Worm (Caenorhabditis elegans) whole organism, L4 larva: ENCODE measurements around the gene F48E3.2.

Experiments used
- F44E2.7 ChIP-seq: fragments of 200-800 bp; sonication (Bioruptor generic); IDR thresholded peaks from 2 replicates; pipeline ENCODE4 v2.1.2; 2022; ENCODE audit warnings: missing genetic modification characterization, missing compliant biosample characterization
- Y75B8A.6 ChIP-seq: fragments of 200-800 bp; sonication (Bioruptor generic); IDR thresholded peaks from 2 replicates; pipeline ENCODE4 v1.3.6; 2022; ENCODE audit warnings: missing genetic modification reagents, missing genetic modification characterization, missing compliant biosample characterization
- aha-1 ChIP-seq: fragments of 150-350 bp; peaks from one replicate; lab custom pipeline; 2014; ENCODE audit warnings: missing biosample characterization, missing genetic modification characterization
- arid-1 ChIP-seq: fragments of 200-800 bp; sonication (Bioruptor generic); conservative IDR thresholded peaks from 2 replicates; pipeline ENCODE4 v1.3.6; 2022; ENCODE audit warnings: missing genetic modification reagents, missing genetic modification characterization, missing compliant biosample characterization
- attf-4 ChIP-seq: sonication (generic microtip); optimal IDR thresholded peaks from 3 replicates; lab custom pipeline; 2017; ENCODE audit warnings: missing biosample characterization, missing genetic modification characterization
- ceh-82 ChIP-seq: sonication (generic microtip); optimal IDR thresholded peaks from 2 replicates; lab custom pipeline; 2017; ENCODE audit warnings: missing biosample characterization, missing genetic modification characterization
- ces-1 ChIP-seq: fragments of 150-350 bp; sonication (generic microtip); optimal IDR thresholded peaks from 4 replicates; lab custom pipeline; 2014; ENCODE audit warnings: missing biosample characterization, missing genetic modification reagents, missing genetic modification characterization
- daf-12 ChIP-seq: fragments of 150-350 bp; optimal IDR thresholded peaks from 2 replicates; lab custom pipeline; 2014; ENCODE audit warnings: missing biosample characterization, missing genetic modification reagents, missing genetic modification characterization
- dmd-8 ChIP-seq: fragments of 200-800 bp; sonication (Bioruptor generic); IDR thresholded peaks from 2 replicates; pipeline ENCODE4 v1.3.6; 2022; ENCODE audit warnings: missing genetic modification characterization, missing compliant biosample characterization
- dmd-9 ChIP-seq: fragments of 200-800 bp; sonication (Bioruptor generic); IDR thresholded peaks from 2 replicates; pipeline ENCODE4 v1.3.6; 2022; ENCODE audit warnings: missing genetic modification reagents, missing genetic modification characterization, missing compliant biosample characterization
- dpl-1 ChIP-seq: fragments of 150-350 bp; optimal IDR thresholded peaks from 2 replicates; lab custom pipeline; 2014; ENCODE audit warnings: missing biosample characterization, missing genetic modification reagents, missing genetic modification characterization
- duxl-1 ChIP-seq: sonication (generic microtip); optimal IDR thresholded peaks from 2 replicates; lab custom pipeline; 2016; ENCODE audit warnings: mild to moderate bottlenecking, missing genetic modification characterization, moderate library complexity, missing compliant biosample characterization; ENCODE audit not compliant: poor library complexity
- egl-27 ChIP-seq: sonication (generic microtip); optimal IDR thresholded peaks from 3 replicates; lab custom pipeline; 2017; ENCODE audit warnings: missing biosample characterization, missing genetic modification reagents, missing genetic modification characterization
- egl-43 ChIP-seq: fragments of 200-800 bp; sonication (Bioruptor generic); IDR thresholded peaks from 2 replicates; pipeline ENCODE4 v1.3.6; 2022; ENCODE audit warnings: missing genetic modification reagents, missing genetic modification characterization, missing compliant biosample characterization
- hif-1 ChIP-seq, 2 experiments: sonication (generic microtip); optimal IDR thresholded peaks; 2 replicates each; lab custom pipeline; 2016 to 2017; ENCODE audit warnings: missing compliant biosample characterization in 2 of 2, missing genetic modification characterization in 2 of 2, missing genetic modification reagents in 2 of 2, missing genotype in 2 of 2, mild to moderate bottlenecking in 1 of 2
- hlh-11 ChIP-seq: fragments of 200-800 bp; sonication (Bioruptor generic); optimal IDR thresholded peaks from 2 replicates; lab custom pipeline; 2018; ENCODE audit warnings: mild to moderate bottlenecking, missing genetic modification characterization, missing compliant biosample characterization
- lin-13 ChIP-seq: fragments of 150-350 bp; optimal IDR thresholded peaks from 2 replicates; lab custom pipeline; 2014; ENCODE audit warnings: missing biosample characterization, missing genetic modification reagents, missing genetic modification characterization
- mes-2 ChIP-seq: sonication (generic microtip); optimal IDR thresholded peaks from 2 replicates; lab custom pipeline; 2016; ENCODE audit warnings: missing genotype, mild to moderate bottlenecking, missing genetic modification characterization, missing compliant biosample characterization; ENCODE audit not compliant: poor library complexity, severe bottlenecking
- mxl-3 ChIP-seq: fragments of 200-800 bp; sonication (Bioruptor generic); optimal IDR thresholded peaks from 2 replicates; lab custom pipeline; 2018; ENCODE audit warnings: mild to moderate bottlenecking, missing genetic modification characterization, missing compliant biosample characterization
- nhr-111 ChIP-seq: fragments of 200-800 bp; sonication (Bioruptor generic); optimal IDR thresholded peaks from 2 replicates; lab custom pipeline; 2018; ENCODE audit warnings: mild to moderate bottlenecking, missing genetic modification characterization, missing compliant biosample characterization
- nhr-41 ChIP-seq: fragments of 200-800 bp; sonication (Bioruptor generic); IDR thresholded peaks from 2 replicates; pipeline ENCODE4 v1.3.6; 2022; ENCODE audit warnings: missing genetic modification reagents, missing genetic modification characterization, missing compliant biosample characterization
- nhr-77 ChIP-seq: fragments of 150-350 bp; optimal IDR thresholded peaks from 2 replicates; lab custom pipeline; 2014; ENCODE audit warnings: missing biosample characterization, missing genetic modification characterization
- pqm-1 ChIP-seq: sonication (generic microtip); optimal IDR thresholded peaks from 2 replicates; lab custom pipeline; 2017; ENCODE audit warnings: missing biosample characterization, missing genetic modification characterization
- saeg-2 ChIP-seq: fragments of 200-800 bp; sonication (Bioruptor generic); IDR thresholded peaks from 2 replicates; pipeline ENCODE4 v1.3.6; 2022; ENCODE audit warnings: missing genetic modification reagents, missing genetic modification characterization, missing compliant biosample characterization
- set-16 ChIP-seq: fragments of 200-800 bp; sonication (Bioruptor generic); IDR thresholded peaks from 2 replicates; pipeline ENCODE4 v1.3.6; 2022; ENCODE audit warnings: missing genetic modification reagents, missing genetic modification characterization, missing compliant biosample characterization
- snpc-4 ChIP-seq: fragments of 150-350 bp; optimal IDR thresholded peaks from 2 replicates; lab custom pipeline; 2014; ENCODE audit warnings: missing biosample characterization, missing genetic modification characterization
- tag-97 ChIP-seq: fragments of 200-800 bp; sonication (Bioruptor generic); IDR thresholded peaks from 2 replicates; pipeline ENCODE4 v1.3.6; 2022; ENCODE audit warnings: missing genetic modification characterization, missing compliant biosample characterization
- tra-1 ChIP-seq: fragments of 200-800 bp; sonication (Bioruptor generic); IDR thresholded peaks from 2 replicates; pipeline ENCODE4 v1.3.6; 2022; ENCODE audit warnings: missing genetic modification reagents, missing genetic modification characterization, missing compliant biosample characterization
- unc-39 ChIP-seq: sonication (generic microtip); optimal IDR thresholded peaks from 2 replicates; lab custom pipeline; 2017; ENCODE audit warnings: missing biosample characterization, missing genetic modification characterization
- unc-62 ChIP-seq, 3 experiments: fragments of 150-350 bp in 1 of 3; sonication (generic microtip); optimal IDR thresholded peaks in 2 of 3; peaks in 1 of 3; 1 replicate in 1 of 3; 2 replicates in 2 of 3; lab custom pipeline; 2014 to 2017; ENCODE audit warnings: missing biosample characterization in 3 of 3, missing genetic modification characterization in 3 of 3, missing genetic modification reagents in 3 of 3, missing genotype in 1 of 3
- vab-7 ChIP-seq: fragments of 200-800 bp; sonication (Bioruptor generic); IDR thresholded peaks from 2 replicates; pipeline ENCODE4 v1.3.6; 2022; ENCODE audit warnings: missing genetic modification reagents, missing genetic modification characterization, missing compliant biosample characterization
- zag-1 ChIP-seq: fragments of 150-350 bp; optimal IDR thresholded peaks from 2 replicates; lab custom pipeline; 2014; ENCODE audit warnings: missing biosample characterization, missing genetic modification characterization
- zip-2 ChIP-seq: fragments of 150-350 bp; optimal IDR thresholded peaks from 2 replicates; lab custom pipeline; 2014; ENCODE audit warnings: missing biosample characterization, missing genetic modification characterization

F48E3.2 gene

ce11 chrX:7493020-7493419 lies at the start of gene F48E3.2:
F48E3.2 (minus strand) TSS chrX:7493120.
- no peak for TF ChIP-seq Y75B8A.6 (GFP tag; lab: Robert Waterston, UW)
- no peak for TF ChIP-seq tra-1 (GFP tag; lab: Robert Waterston, UW)
- no peak for TF ChIP-seq arid-1 (GFP tag; lab: Robert Waterston, UW)
- TF ChIP-seq mxl-3 (GFP tag; lab: Kevin White, UChicago) = no peak
- TF ChIP-seq hif-1 (tag; optimal IDR thresholded peaks at IDR 0.05; lab: Kevin White, UChicago) = no peak
- no peak for TF ChIP-seq hlh-11
- TF ChIP-seq tag-97 = no peak
- TF ChIP-seq egl-27 (tag; lab: Kevin White, UChicago) = no peak
- no peak for TF ChIP-seq daf-12 (tag; lab: Kevin White, UChicago)
- TF ChIP-seq unc-39 (tag; lab: Kevin White, UChicago) = no peak
- TF ChIP-seq nhr-77 (tag; lab: Kevin White, UChicago) = no peak
- no peak for TF ChIP-seq nhr-41 (GFP tag; lab: Robert Waterston, UW)
- no peak for TF ChIP-seq saeg-2
- no peak for TF ChIP-seq F44E2.7 (GFP tag; lab: Robert Waterston, UW)
- TF ChIP-seq nhr-111 = no peak
- TF ChIP-seq vab-7 = no peak
- no peak for TF ChIP-seq zag-1 (tag; lab: Kevin White, UChicago)

ce11 chrX:7541078-7541477 lies 48.2 kb upstream of the F48E3.2 start:
- TF ChIP-seq egl-43 (GFP tag; lab: Robert Waterston, UW) = no peak
- peak in 1 of 2 experiments; percentile 91 for TF ChIP-seq unc-62 (GFP tag; optimal IDR thresholded peaks at IDR 0.05 in 1 of 2; lab: Kevin White, UChicago)
- TF ChIP-seq unc-62 (tag; optimal IDR thresholded peaks at IDR 0.05; lab: Kevin White, UChicago) = no peak
- TF ChIP-seq, all 104 proteins: peak for 1

ce11 chrX:7540033-7540432 lies 47.1 kb upstream of the F48E3.2 start, which contains the start of gene glb-16:
glb-16 (minus strand) TSS chrX:7540133.
- no peak for TF ChIP-seq lin-13
- TF ChIP-seq dpl-1 (GFP tag; lab: Kevin White, UChicago) = no peak
- no peak for TF ChIP-seq ceh-82
- no peak for TF ChIP-seq pqm-1 (tag; lab: Kevin White, UChicago)
- TF ChIP-seq dmd-9 = no peak

- TF ChIP-seq unc-62 (GFP tag; optimal IDR thresholded peaks at IDR 0.05 in 1 of 2; lab: Kevin White, UChicago) = peak in 1 of 2 experiments; percentile 41
- no peak for TF ChIP-seq unc-62 (tag; optimal IDR thresholded peaks at IDR 0.05; lab: Kevin White, UChicago)
- no peak for TF ChIP-seq mes-2
- TF ChIP-seq snpc-4 (tag; lab: Kevin White, UChicago) = no peak
Observed at ce11 chrX:7537742-7538268, 44.9 kb upstream of the F48E3.2 start, which contains the start of gene dpy-7. dpy-7 (minus strand) TSS chrX:7537792.

ce11 chrX:7536869-7537268 lies 43.9 kb upstream of the F48E3.2 start:
- peak; percentile 84 for TF ChIP-seq aha-1 (tag; lab: Kevin White, UChicago)
- TF ChIP-seq ces-1 (GFP tag; lab: Kevin White, UChicago) = no peak
- peak; percentile 87; the same call in 1 of the 2 replicates for TF ChIP-seq set-16 (GFP tag; lab: Robert Waterston, UW)
- no peak for TF ChIP-seq duxl-1 (tag; lab: Kevin White, UChicago)
- 0 out of 2 replicates have a peak, but pooled peaks have one; percentile 16 for TF ChIP-seq dmd-8 (GFP tag; lab: Robert Waterston, UW)

ce11 chrX:7534454-7534853 lies 41.5 kb upstream of the F48E3.2 start:
- TF ChIP-seq zag-1 (tag; lab: Kevin White, UChicago) (no peak), egl-43 (GFP tag; lab: Robert Waterston, UW) (peak; percentile 60; the same call in 1 of the 2 replicates), attf-4 (tag; lab: Kevin White, UChicago) (no peak), zip-2 (no peak)
